Worm (Caenorhabditis elegans): ENCODE data around the gene ZK971.1.

DNA sequence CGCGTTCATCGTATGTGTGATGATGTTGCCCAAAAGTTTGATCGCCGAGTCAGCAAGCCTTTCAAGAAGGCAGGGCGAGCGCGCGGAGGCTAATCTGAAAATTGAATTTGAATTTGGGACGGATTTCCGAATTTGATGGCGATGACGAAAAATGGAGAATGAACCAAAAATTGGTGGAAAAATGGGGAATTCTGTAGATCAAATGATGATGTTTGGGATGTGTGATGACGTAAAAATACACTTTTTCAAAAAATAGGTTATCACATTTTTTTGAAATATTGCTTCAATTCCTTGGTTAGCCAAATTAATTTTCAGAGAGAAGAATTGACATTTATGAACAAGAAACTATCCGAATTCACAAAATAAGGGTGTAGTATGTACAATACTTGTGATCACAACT, at the start of gene ZK971.1:
- TF ChIP-seq ztf-29 (GFP tag; IDR thresholded peaks at IDR 0.05) = no peak
- TF ChIP-seq med-1 (GFP tag; optimal IDR thresholded peaks at IDR 0.05; ENCODE audit: insufficient read depth) = no peak
- TF ChIP-seq T22C8.4 (GFP tag; IDR thresholded peaks at IDR 0.05) = no peak
- no peak for TF ChIP-seq tab-1 (GFP tag; IDR thresholded peaks at IDR 0.05)
- TF ChIP-seq flt-1 (GFP tag; IDR thresholded peaks at IDR 0.05) = no peak
- TF ChIP-seq ref-1 (GFP tag; conservative IDR thresholded peaks at IDR 0.05) = no peak
- TF ChIP-seq ztf-23 (GFP tag; IDR thresholded peaks at IDR 0.05) = no peak
- no peak for TF ChIP-seq klf-2 (GFP tag; conservative IDR thresholded peaks at IDR 0.05)

All from whole organism, midembryonic.